Fruit fly (Drosophila melanogaster): ENCODE results near the gene Hsc70-2.

Gene Hsc70-2

DNA sequence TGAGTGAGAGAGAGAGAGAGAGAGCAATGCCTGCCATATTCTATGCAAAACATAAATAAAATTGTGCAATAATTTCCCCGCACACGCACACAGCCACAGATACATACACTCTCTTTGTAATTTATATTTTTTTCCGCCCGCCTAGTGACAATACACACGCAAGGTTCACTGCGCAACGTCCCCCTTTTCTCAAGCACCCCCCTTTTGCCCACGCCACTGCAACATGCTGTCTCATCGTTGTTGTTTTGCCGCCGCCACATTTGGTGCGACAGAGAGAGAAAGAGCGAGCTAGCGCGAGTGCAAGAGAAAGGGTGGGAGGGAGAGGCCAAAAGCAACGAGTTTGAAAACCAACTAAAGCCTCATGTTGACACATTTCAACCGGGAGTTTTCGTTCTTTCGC lies 32.2 kb upstream of the Hsc70-2 start (continued):
- no peak for TF ChIP-seq Neu2 (GFP tag; optimal IDR thresholded peaks at IDR 0.05; ENCODE audit: borderline replicate concordance)
- TF ChIP-seq CG6813 (GFP tag; optimal IDR thresholded peaks at IDR 0.05), result peak; percentile 46
- no peak for TF ChIP-seq CG3407 (GFP tag; optimal IDR thresholded peaks at IDR 0.05)
- TF ChIP-seq ase (GFP tag; IDR thresholded peaks at IDR 0.05), result peak; percentile 69; the same call in 2 of the 3 replicates
- peak; percentile 49 for TF ChIP-seq CG12942 (GFP tag; optimal IDR thresholded peaks at IDR 0.05)
- TF ChIP-seq CG9437 (GFP tag; optimal IDR thresholded peaks at IDR 0.05), result peak; percentile 5
- no peak for TF ChIP-seq kah (GFP tag; optimal IDR thresholded peaks at IDR 0.05)
- TF ChIP-seq Poxn (GFP tag; IDR thresholded peaks at IDR 0.05), result no peak
- TF ChIP-seq Dfd (GFP tag; optimal IDR thresholded peaks at IDR 0.05), result no peak
- peak; percentile 44 for TF ChIP-seq Hsf (GFP tag; optimal IDR thresholded peaks at IDR 0.05)
- 0 out of 3 replicates have a peak, but pooled peaks have one; percentile 47 for TF ChIP-seq so (GFP tag; IDR thresholded peaks at IDR 0.05)
- TF ChIP-seq Meics (GFP tag; optimal IDR thresholded peaks at IDR 0.05), result peak; percentile 59
- TF ChIP-seq Sox102F (GFP tag; optimal IDR thresholded peaks at IDR 0.05), result no peak
- no peak for TF ChIP-seq CG10462 (GFP tag; optimal IDR thresholded peaks at IDR 0.05)
- peak; percentile 42; the same call in 1 of the 2 replicates for TF ChIP-seq CG11696 (GFP tag; IDR thresholded peaks at IDR 0.05)
- peak; percentile 80 for TF ChIP-seq dm (GFP tag; optimal IDR thresholded peaks at IDR 0.05)
- TF ChIP-seq pnt (GFP tag; optimal IDR thresholded peaks at IDR 0.05), result peak; percentile 40
- peak; percentile 82 for TF ChIP-seq ci (GFP tag; IDR thresholded peaks at IDR 0.05)
- no peak for TF ChIP-seq D19B (GFP tag; optimal IDR thresholded peaks at IDR 0.05)
- peak in 1 of 2 experiments; percentile 55 for TF ChIP-seq tll (GFP tag; optimal IDR thresholded peaks at IDR 0.05)
- TF ChIP-seq bigmax (GFP tag; optimal IDR thresholded peaks at IDR 0.05), result peak; percentile 13
- TF ChIP-seq cad (GFP tag; optimal IDR thresholded peaks at IDR 0.05), result no peak
- peak; percentile 38 for TF ChIP-seq da (GFP tag; optimal IDR thresholded peaks at IDR 0.05)
- TF ChIP-seq danr (GFP tag; IDR thresholded peaks at IDR 0.05), result no peak
- peak; percentile 91 for TF ChIP-seq CG15479 (GFP tag; optimal IDR thresholded peaks at IDR 0.05)
- TF ChIP-seq amos (GFP tag; IDR thresholded peaks at IDR 0.05; ENCODE audit: partially characterized antibody), result no peak
- 0 out of 2 replicates have a peak, but pooled peaks have one; percentile 45 for TF ChIP-seq CG32767 (GFP tag; IDR thresholded peaks at IDR 0.05)
- TF ChIP-seq Fer2 (tag; optimal IDR thresholded peaks at IDR 0.05), result no peak
- TF ChIP-seq Kr (GFP tag; optimal IDR thresholded peaks at IDR 0.05), result no peak
- TF ChIP-seq CG9609 (GFP tag; optimal IDR thresholded peaks at IDR 0.05), result peak; percentile 49
- peak; percentile 65 for TF ChIP-seq Xrp1 (GFP tag; IDR thresholded peaks at IDR 0.05)
- TF ChIP-seq Sin3A (optimal IDR thresholded peaks at IDR 0.05), result no peak
- TF ChIP-seq CG17385 (GFP tag; optimal IDR thresholded peaks at IDR 0.05), result peak; percentile 41
- peak; percentile 57 for TF ChIP-seq abd-A (tag; optimal IDR thresholded peaks at IDR 0.05)
- no peak for TF ChIP-seq Tbp (GFP tag; optimal IDR thresholded peaks at IDR 0.05)
- TF ChIP-seq Dref (GFP tag; IDR thresholded peaks at IDR 0.05), result no peak
- TF ChIP-seq her (GFP tag; optimal IDR thresholded peaks at IDR 0.05), result peak; percentile 20
- TF ChIP-seq CG18262 (tag; optimal IDR thresholded peaks at IDR 0.05), result peak; percentile 40
- TF ChIP-seq Camta (GFP tag; optimal IDR thresholded peaks at IDR 0.05), result peak; percentile 58
- peak; percentile 75 for TF ChIP-seq CG10321 (GFP tag; IDR thresholded peaks at IDR 0.05)
- TF ChIP-seq Pdp1 (GFP tag; optimal IDR thresholded peaks at IDR 0.05), result peak; percentile 51 to 79
- TF ChIP-seq vnd (GFP tag; IDR thresholded peaks at IDR 0.05; ENCODE audit: partially characterized antibody), result no peak
- 0 out of 3 replicates have a peak, but pooled peaks have one; percentile 23 for TF ChIP-seq Mrtf (GFP tag; IDR thresholded peaks at IDR 0.05)
- TF ChIP-seq sc (optimal IDR thresholded peaks at IDR 0.05), result no peak
- no peak for TF ChIP-seq sc (GFP tag; optimal IDR thresholded peaks at IDR 0.05)
- peak; percentile 23 for TF ChIP-seq trh (GFP tag; optimal IDR thresholded peaks at IDR 0.05)
- TF ChIP-seq Ravus (GFP tag; IDR thresholded peaks at IDR 0.05), result no peak; the same call in 1 of the 2 replicates
- TF ChIP-seq stwl (tag; optimal IDR thresholded peaks at IDR 0.05), result no peak
- no peak for TF ChIP-seq Doc2 (GFP tag; IDR thresholded peaks at IDR 0.05)
- TF ChIP-seq CG11504 (tag; optimal IDR thresholded peaks at IDR 0.05), result peak; percentile 71
- peak; percentile 89 for TF ChIP-seq CG8478 (optimal IDR thresholded peaks at IDR 0.05)
- TF ChIP-seq CG14667 (GFP tag; IDR thresholded peaks at IDR 0.05), result peak; percentile 38; the same call in 1 of the 2 replicates

Data from whole organism, embryonic.